Worm (Caenorhabditis elegans) whole organism, L2 larva: ENCODE measurements around the gene R03D7.2.

Experiments
- aly-2 ChIP-seq: fragments of 150-350 bp; optimal IDR thresholded peaks from 2 replicates; lab custom pipeline; 2014; ENCODE audit warnings: missing biosample characterization, missing genetic modification characterization
- ceh-16 ChIP-seq: fragments of 150-350 bp; optimal IDR thresholded peaks from 2 replicates; lab custom pipeline; 2014; ENCODE audit warnings: missing biosample characterization, missing genetic modification characterization
- lin-13 ChIP-seq: fragments of 150-350 bp; optimal IDR thresholded peaks from 2 replicates; lab custom pipeline; 2014; ENCODE audit warnings: missing biosample characterization, missing genetic modification reagents, missing genetic modification characterization
- mdl-1 ChIP-seq, 2 experiments: fragments of 150-350 bp in 1 of 2; sonication (generic microtip) in 1 of 2; optimal IDR thresholded peaks; 2 replicates each; lab custom pipeline; 2017; ENCODE audit warnings: missing biosample characterization in 2 of 2, missing genetic modification characterization in 2 of 2
- nhr-10 ChIP-seq: sonication (generic microtip); optimal IDR thresholded peaks from 2 replicates; lab custom pipeline; 2017; ENCODE audit warnings: missing biosample characterization, missing genetic modification characterization
- nhr-129 ChIP-seq: fragments of 150-350 bp; optimal IDR thresholded peaks from 2 replicates; lab custom pipeline; 2014; ENCODE audit warnings: missing biosample characterization, missing genetic modification characterization
- nhr-6 ChIP-seq: fragments of 150-350 bp; optimal IDR thresholded peaks from 2 replicates; lab custom pipeline; 2014; ENCODE audit warnings: missing biosample characterization, missing genetic modification characterization
- nhr-77 ChIP-seq: fragments of 150-350 bp; optimal IDR thresholded peaks from 2 replicates; lab custom pipeline; 2014; ENCODE audit warnings: missing biosample characterization, missing genetic modification characterization
- skn-1 ChIP-seq: sonication (generic microtip); optimal IDR thresholded peaks from 2 replicates; lab custom pipeline; 2017; ENCODE audit warnings: missing biosample characterization, missing genetic modification characterization
- sma-9 ChIP-seq, 2 experiments: fragments of 150-350 bp in 1 of 2; sonication (generic microtip) in 1 of 2; optimal IDR thresholded peaks; 2 replicates each; lab custom pipeline; 2014 to 2016; ENCODE audit warnings: missing genetic modification characterization in 2 of 2, mild to moderate bottlenecking in 1 of 2, missing biosample characterization in 1 of 2, missing compliant biosample characterization in 1 of 2, missing genetic modification reagents in 1 of 2, moderate library complexity in 1 of 2
- unc-55 ChIP-seq: fragments of 150-350 bp; sonication (generic microtip); optimal IDR thresholded peaks from 3 replicates; lab custom pipeline; 2014; ENCODE audit warnings: missing biosample characterization, missing genetic modification reagents, missing genetic modification characterization
- zag-1 ChIP-seq: fragments of 150-350 bp; optimal IDR thresholded peaks from 2 replicates; lab custom pipeline; 2014; ENCODE audit warnings: missing biosample characterization, missing genetic modification characterization

Gene R03D7.2

ce11 chrII:10884396-10884795 is 50.6 kb downstream of the R03D7.2 start, which contains the start of gene egg-3:
egg-3 (minus strand) TSS chrII:10884441.
- TF ChIP-seq nhr-129 (tag; lab: Kevin White, UChicago) = no peak
- TF ChIP-seq ceh-16 (tag; lab: Kevin White, UChicago) = no peak
- TF ChIP-seq nhr-10 (tag; lab: Kevin White, UChicago) = no peak
- TF ChIP-seq skn-1 = no peak
- no peak for TF ChIP-seq nhr-77 (tag; lab: Kevin White, UChicago)
- no peak for TF ChIP-seq lin-13 (GFP tag; lab: Kevin White, UChicago)
- TF ChIP-seq mdl-1 (tag; optimal IDR thresholded peaks at IDR 0.05; lab: Kevin White, UChicago) = no peak
- TF ChIP-seq unc-55 (GFP tag; lab: Kevin White, UChicago) = no peak
- no peak for TF ChIP-seq sma-9 (GFP tag; optimal IDR thresholded peaks at IDR 0.05; lab: Kevin White, UChicago)
- no peak for TF ChIP-seq sma-9 (tag; optimal IDR thresholded peaks at IDR 0.05; lab: Kevin White, UChicago)
- TF ChIP-seq nhr-6 (tag; lab: Kevin White, UChicago) = no peak
- no peak for TF ChIP-seq zag-1
- no peak for TF ChIP-seq aly-2 (tag; lab: Kevin White, UChicago)
